Worm (Caenorhabditis elegans) whole organism, midembryonic: ENCODE results near the gene gsp-1.

Source experiments
- T22C8.4 ChIP-seq: fragments of 200-800 bp; sonication (Bioruptor generic); IDR thresholded peaks from 2 replicates; pipeline ENCODE4 v1.3.6; 2022; ENCODE audit warnings: missing genetic modification characterization, missing compliant biosample characterization
- cog-1 ChIP-seq: sonication (generic microtip); optimal IDR thresholded peaks from 2 replicates; lab custom pipeline; 2016; ENCODE audit warnings: missing genetic modification characterization, missing compliant biosample characterization
- flt-1 ChIP-seq: fragments of 200-800 bp; sonication (Bioruptor generic); IDR thresholded peaks from 2 replicates; pipeline ENCODE4 v1.3.6; 2022; ENCODE audit warnings: missing genetic modification characterization, missing compliant biosample characterization
- med-1 ChIP-seq: sonication (generic microtip); optimal IDR thresholded peaks from 2 replicates; lab custom pipeline; 2017; ENCODE audit warnings: missing genetic modification characterization, mild to moderate bottlenecking, missing compliant biosample characterization, antibody characterized with exemption, missing genetic modification reagents; ENCODE audit not compliant: insufficient read depth
- ref-1 ChIP-seq: fragments of 200-800 bp; sonication (Bioruptor generic); conservative IDR thresholded peaks from 2 replicates; pipeline ENCODE4 v1.3.6; 2022; ENCODE audit warnings: missing genetic modification reagents, missing genetic modification characterization, missing compliant biosample characterization
- tab-1 ChIP-seq: fragments of 200-800 bp; sonication (Bioruptor generic); IDR thresholded peaks from 2 replicates; pipeline ENCODE4 v1.3.6; 2022; ENCODE audit warnings: missing genetic modification characterization, missing compliant biosample characterization
- ztf-23 ChIP-seq: fragments of 200-800 bp; sonication (Bioruptor generic); IDR thresholded peaks from 2 replicates; pipeline ENCODE4 v1.3.6; 2022; ENCODE audit warnings: missing genetic modification reagents, missing genetic modification characterization, missing compliant biosample characterization
- ztf-29 ChIP-seq: fragments of 200-800 bp; sonication (Bioruptor generic); IDR thresholded peaks from 2 replicates; pipeline ENCODE4 v1.3.6; 2022; ENCODE audit warnings: missing genetic modification reagents, missing genetic modification characterization, missing compliant biosample characterization

DNA sequence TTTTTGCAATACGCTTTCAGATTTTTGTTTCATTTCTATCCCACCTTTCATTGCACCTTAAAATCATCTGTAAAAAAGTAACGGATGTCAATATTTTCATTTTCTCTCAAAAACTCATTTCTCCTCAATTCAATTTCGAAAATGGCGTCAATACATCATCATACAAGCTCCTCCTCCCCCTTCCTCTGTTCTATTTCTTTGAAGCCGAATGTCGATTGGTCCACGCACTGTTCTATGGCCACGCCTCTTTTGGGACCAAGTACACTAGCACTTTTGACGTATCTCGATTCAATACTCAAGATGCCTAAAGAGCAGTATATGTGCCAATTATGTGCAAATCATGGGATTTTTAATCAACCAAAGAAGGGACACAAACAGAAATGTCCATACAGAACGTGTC lies 49.5 kb upstream of the gsp-1 start, which contains the start of gene mab-23:
- TF ChIP-seq ref-1, result no peak
- no peak for TF ChIP-seq cog-1 (tag; lab: Kevin White, UChicago)
- no peak for TF ChIP-seq T22C8.4
- TF ChIP-seq tab-1 (GFP tag; lab: Robert Waterston, UW), result no peak
- no peak for TF ChIP-seq flt-1 (GFP tag; lab: Robert Waterston, UW)
- no peak for TF ChIP-seq med-1
- no peak for TF ChIP-seq ztf-29
- TF ChIP-seq ztf-23 (GFP tag; lab: Robert Waterston, UW), result no peak
